Worm (Caenorhabditis elegans) whole organism, L2 larva: ENCODE data around the gene let-60.

Experiments used
- R02D3.7 ChIP-seq: fragments of 150-350 bp; optimal IDR thresholded peaks from 2 replicates; lab custom pipeline; 2014; ENCODE audit warnings: missing biosample characterization, missing genetic modification characterization
- aly-2 ChIP-seq: fragments of 150-350 bp; optimal IDR thresholded peaks from 2 replicates; lab custom pipeline; 2014; ENCODE audit warnings: missing biosample characterization, missing genetic modification characterization
- nhr-12 ChIP-seq: fragments of 150-350 bp; optimal IDR thresholded peaks from 2 replicates; lab custom pipeline; 2014; ENCODE audit warnings: missing biosample characterization, missing genetic modification characterization
- unc-39 ChIP-seq: fragments of 150-350 bp; optimal IDR thresholded peaks from 2 replicates; lab custom pipeline; 2014; ENCODE audit warnings: missing biosample characterization, missing genetic modification characterization
- ztf-4 ChIP-seq: fragments of 150-350 bp; optimal IDR thresholded peaks from 2 replicates; lab custom pipeline; 2014; ENCODE audit warnings: missing biosample characterization, missing genetic modification characterization

DNA sequence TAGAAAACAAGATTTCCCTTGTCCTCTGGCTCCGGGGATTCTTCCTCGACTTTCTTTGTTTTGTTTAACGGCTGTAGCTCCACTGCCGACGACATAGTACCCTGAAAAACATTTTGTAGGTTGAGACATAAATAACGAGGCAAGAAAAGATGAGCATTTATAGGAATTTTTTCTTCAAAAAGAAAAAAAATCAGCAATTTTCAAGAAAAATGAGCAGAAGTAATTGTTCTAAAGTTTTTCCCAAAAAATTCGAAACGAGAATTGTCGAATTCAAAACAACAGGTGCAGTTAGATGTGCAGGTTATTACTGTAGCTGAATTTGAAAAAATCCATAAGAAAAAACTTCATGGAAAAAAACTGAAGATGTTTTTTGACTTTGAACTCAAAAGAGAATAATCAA, 35.5 kb downstream of the let-60 start, which contains the start of gene ent-1:
- TF ChIP-seq nhr-12 (no peak), aly-2 (tag; lab: Kevin White, UChicago) (no peak), unc-39 (tag; lab: Kevin White, UChicago) (no peak), ztf-4 (tag; lab: Kevin White, UChicago) (no peak), R02D3.7 (no peak)
